Worm (Caenorhabditis elegans): ENCODE results near the gene F36G3.3.

F36G3.3 gene

DNA sequence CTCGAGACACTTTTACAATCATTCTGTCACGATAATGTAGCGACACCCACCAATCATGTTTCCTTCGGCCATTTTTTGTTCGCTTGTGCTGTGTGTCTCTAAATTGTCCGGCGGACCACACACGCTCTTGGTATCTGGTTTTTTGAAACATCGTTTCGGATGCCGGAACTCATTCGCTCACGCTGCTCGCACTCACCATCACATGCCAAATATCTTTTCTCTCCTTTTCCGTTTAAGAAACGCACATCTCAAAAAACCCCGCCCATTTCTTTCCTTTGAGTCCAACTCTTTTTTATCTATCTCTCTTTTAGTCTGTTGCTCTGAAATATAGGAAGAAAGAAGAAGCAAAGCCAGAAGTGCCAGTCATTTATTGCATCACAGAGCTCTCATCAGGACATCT is at the start of gene F36G3.3:
F36G3.3 (plus strand) TSS at position 306 of the 400 bp plus-strand sequence.
- TF ChIP-seq blmp-1 (tag; optimal IDR thresholded peaks at IDR 0.05; ENCODE audit: insufficient read depth) (no peak), F13H6.1 (tag; optimal IDR thresholded peaks at IDR 0.05) (no peak), ama-1 (optimal IDR thresholded peaks at IDR 0.05) (no peak), alr-1 (tag; optimal IDR thresholded peaks at IDR 0.05) (no peak), sma-9 (GFP tag; optimal IDR thresholded peaks at IDR 0.05) (no peak), sma-9 (tag; optimal IDR thresholded peaks at IDR 0.05) (no peak), sem-4 (tag; optimal IDR thresholded peaks at IDR 0.05) (no peak), aly-2 (tag; optimal IDR thresholded peaks at IDR 0.05) (no peak), C34F6.9 (tag; optimal IDR thresholded peaks at IDR 0.05) (peak; percentile 11), nhr-10 (tag; optimal IDR thresholded peaks at IDR 0.05) (no peak), ztf-4 (tag; optimal IDR thresholded peaks at IDR 0.05) (no peak), ztf-11 (tag; optimal IDR thresholded peaks at IDR 0.05) (no peak), lin-13 (GFP tag; optimal IDR thresholded peaks at IDR 0.05) (no peak), lin-39 (tag; optimal IDR thresholded peaks at IDR 0.05) (no peak), nhr-77 (tag; optimal IDR thresholded peaks at IDR 0.05) (no peak), unc-55 (GFP tag; optimal IDR thresholded peaks at IDR 0.05) (peak; percentile 31), skn-1 (tag; optimal IDR thresholded peaks at IDR 0.05) (no peak)

DNA sequence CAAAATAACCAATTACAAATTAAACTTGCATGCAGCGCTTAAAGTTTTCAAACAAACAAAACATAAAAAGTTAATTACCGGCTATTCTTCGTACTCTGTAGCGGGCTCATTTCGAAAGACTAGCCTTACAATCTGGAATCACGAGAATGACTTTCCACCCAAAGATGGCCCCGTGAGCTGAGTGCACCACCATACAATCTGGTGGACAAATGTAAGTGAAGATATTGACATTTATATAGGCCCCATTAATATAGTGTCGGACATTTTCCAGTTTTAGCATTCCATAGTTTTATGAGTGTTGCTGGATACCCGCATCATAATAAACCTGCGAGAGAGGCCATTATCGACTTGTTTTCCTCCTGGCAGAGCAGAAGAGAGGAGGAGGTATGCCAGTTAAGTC is 44.1 kb upstream of the F36G3.3 start:
- TF ChIP-seq nhr-21 (tag; optimal IDR thresholded peaks at IDR 0.05) (no peak), zag-1 (tag; optimal IDR thresholded peaks at IDR 0.05) (no peak), lsy-2 (tag; optimal IDR thresholded peaks at IDR 0.05) (no peak), nhr-10 (tag; optimal IDR thresholded peaks at IDR 0.05) (no peak), nhr-129 (tag; optimal IDR thresholded peaks at IDR 0.05) (no peak), elt-3 (tag; optimal IDR thresholded peaks at IDR 0.05) (no peak), gmeb-1 (tag; optimal IDR thresholded peaks at IDR 0.05) (no peak), sma-3 (GFP tag; optimal IDR thresholded peaks at IDR 0.05) (no peak), ama-1 (optimal IDR thresholded peaks at IDR 0.05) (no peak), ztf-1 (GFP tag; conservative IDR thresholded peaks at IDR 0.05) (no peak), C34F6.9 (tag; optimal IDR thresholded peaks at IDR 0.05) (no peak), nhr-11 (tag; optimal IDR thresholded peaks at IDR 0.05) (no peak), F13H6.1 (tag; optimal IDR thresholded peaks at IDR 0.05) (no peak), skn-1 (tag; optimal IDR thresholded peaks at IDR 0.05) (no peak), crh-2 (tag; optimal IDR thresholded peaks at IDR 0.05) (no peak), nhr-77 (tag; optimal IDR thresholded peaks at IDR 0.05) (no peak), nhr-6 (tag; optimal IDR thresholded peaks at IDR 0.05) (no peak)

DNA sequence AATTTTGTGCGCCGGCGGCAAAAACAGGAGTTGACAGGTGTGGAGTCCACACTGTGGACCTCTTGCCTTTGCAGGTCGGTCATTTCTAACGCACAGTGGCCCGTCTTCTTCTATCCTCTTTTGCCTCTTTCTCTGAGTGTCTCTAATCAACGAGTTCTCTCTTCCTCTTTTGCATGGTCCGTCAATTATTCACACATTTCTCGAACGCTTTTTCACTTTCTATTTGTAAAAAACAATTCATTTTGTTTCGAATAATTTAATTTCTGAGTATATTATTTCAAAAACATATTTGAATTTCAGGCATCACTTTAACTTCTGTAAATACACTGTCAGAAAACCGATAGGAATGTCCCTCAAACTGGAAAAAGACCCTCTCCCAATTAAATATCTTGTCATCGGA is 41.7 kb upstream of the F36G3.3 start, which contains the start of gene T09B9.1:
T09B9.1 (plus strand) TSS at position 301 of the 400 bp plus-strand sequence.
- TF ChIP-seq R02D3.7 (tag; optimal IDR thresholded peaks at IDR 0.05) (no peak), sma-3 (GFP tag; optimal IDR thresholded peaks at IDR 0.05) (no peak), ztf-4 (tag; optimal IDR thresholded peaks at IDR 0.05) (no peak), ceh-82 (tag; optimal IDR thresholded peaks at IDR 0.05) (no peak), ztf-1 (GFP tag; conservative IDR thresholded peaks at IDR 0.05) (no peak), elt-3 (tag; optimal IDR thresholded peaks at IDR 0.05) (no peak), unc-62 (GFP tag; optimal IDR thresholded peaks at IDR 0.05) (no peak), crh-2 (tag; optimal IDR thresholded peaks at IDR 0.05) (no peak), ama-1 (optimal IDR thresholded peaks at IDR 0.05) (no peak)

DNA sequence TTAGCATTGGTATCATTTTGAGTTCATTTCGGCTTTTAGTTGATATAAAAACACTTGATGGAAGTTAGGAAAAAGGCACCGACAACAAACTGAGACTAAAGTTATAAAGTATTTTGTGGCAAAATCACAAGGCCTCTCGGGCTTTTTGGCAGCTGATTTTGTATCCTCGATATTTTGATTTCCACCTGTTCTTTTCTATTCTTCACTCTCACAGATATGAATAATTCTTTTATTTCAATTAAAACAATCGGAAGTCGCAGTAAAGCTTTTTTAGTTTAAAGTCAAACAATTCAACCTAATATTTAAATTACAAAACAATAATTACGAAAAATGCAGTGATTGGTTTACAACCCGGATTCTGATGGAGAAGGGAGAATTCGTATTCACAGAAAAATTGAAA is 37.4 kb upstream of the F36G3.3 start, which contains the start of gene T09B9.3:
T09B9.3 (minus strand) TSS at position 101 of the 400 bp plus-strand sequence.
- TF ChIP-seq unc-55 (GFP tag; optimal IDR thresholded peaks at IDR 0.05), result no peak
- TF ChIP-seq lin-39 (tag; optimal IDR thresholded peaks at IDR 0.05), result no peak
- no peak for TF ChIP-seq F13H6.1 (tag; optimal IDR thresholded peaks at IDR 0.05)
- TF ChIP-seq dmd-4 (tag; optimal IDR thresholded peaks at IDR 0.05), result no peak
- no peak for TF ChIP-seq mdl-1 (tag; optimal IDR thresholded peaks at IDR 0.05)
- no peak for TF ChIP-seq nhr-237 (tag; optimal IDR thresholded peaks at IDR 0.05)
- no peak for TF ChIP-seq nhr-10 (tag; optimal IDR thresholded peaks at IDR 0.05)
- TF ChIP-seq elt-1 (tag; optimal IDR thresholded peaks at IDR 0.05), result no peak
- TF ChIP-seq nhr-12 (tag; optimal IDR thresholded peaks at IDR 0.05), result no peak

DNA sequence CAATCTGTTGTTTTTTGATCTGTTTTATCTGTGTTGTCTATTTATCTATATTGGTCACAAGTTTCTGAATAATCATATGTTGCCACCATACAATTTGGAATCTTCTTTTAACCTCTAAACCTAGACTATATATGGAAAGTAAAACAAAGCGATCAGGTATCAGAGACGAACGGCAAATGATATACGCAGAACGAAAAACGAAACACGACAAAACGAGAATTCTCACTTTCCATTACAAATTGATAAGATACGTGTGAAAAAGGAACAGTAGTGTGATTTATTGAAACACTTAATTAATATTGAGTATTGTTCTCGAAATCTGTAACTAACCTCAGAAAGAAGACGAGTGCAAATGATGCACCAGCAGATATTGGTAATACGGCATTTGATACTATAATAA is 34.7 kb upstream of the F36G3.3 start:
- no peak for TF ChIP-seq R02D3.7 (tag; optimal IDR thresholded peaks at IDR 0.05)
- TF ChIP-seq nhr-10 (tag; optimal IDR thresholded peaks at IDR 0.05), result no peak
- TF ChIP-seq dmd-4 (tag; optimal IDR thresholded peaks at IDR 0.05), result no peak
- no peak for TF ChIP-seq unc-39 (tag; optimal IDR thresholded peaks at IDR 0.05)
- TF ChIP-seq zag-1 (tag; optimal IDR thresholded peaks at IDR 0.05), result no peak
- TF ChIP-seq blmp-1 (tag; optimal IDR thresholded peaks at IDR 0.05; ENCODE audit: insufficient read depth), result peak; percentile 82
- TF ChIP-seq alr-1 (tag; optimal IDR thresholded peaks at IDR 0.05), result no peak
- no peak for TF ChIP-seq mdl-1 (tag; optimal IDR thresholded peaks at IDR 0.05)
- TF ChIP-seq nhr-129 (tag; optimal IDR thresholded peaks at IDR 0.05), result no peak
